Worm (Caenorhabditis elegans): ENCODE measurements around the gene irld-3.

- TF ChIP-seq ama-1 (optimal IDR thresholded peaks at IDR 0.05) = no peak
- TF ChIP-seq pha-4 (tag; optimal IDR thresholded peaks at IDR 0.05) = no peak
- TF ChIP-seq K02D7.2 (tag; optimal IDR thresholded peaks at IDR 0.05) = no peak
- no peak for TF ChIP-seq fkh-10 (GFP tag; optimal IDR thresholded peaks at IDR 0.05)
- no peak for TF ChIP-seq dve-1 (tag; optimal IDR thresholded peaks at IDR 0.05)
- TF ChIP-seq fax-1 (tag; optimal IDR thresholded peaks at IDR 0.05) = no peak
- TF ChIP-seq ref-2 (tag; optimal IDR thresholded peaks at IDR 0.05) = no peak
- no peak for TF ChIP-seq ceh-31 (tag; optimal IDR thresholded peaks at IDR 0.05)
- TF ChIP-seq ets-4 (tag; optimal IDR thresholded peaks at IDR 0.05) = no peak
- TF ChIP-seq mec-3 (tag; optimal IDR thresholded peaks at IDR 0.05; ENCODE audit: borderline replicate concordance) = no peak
- no peak for TF ChIP-seq fkh-6 (tag; optimal IDR thresholded peaks at IDR 0.05)
Measured at ce11 chrV:3105810-3106209, 32.6 kb downstream of the irld-3 start, which contains the start of gene str-69.
